Fruit fly (Drosophila melanogaster) whole organism, pupa: ENCODE data around the gene CG11841.
A peak's percentile ranks its signal among the peaks of the same experiment; 100 is the strongest.

Experiments used
- CG10348 ChIP-seq: fragments of 200-800 bp; sonication (Bioruptor generic); IDR thresholded peaks from 2 replicates; pipeline ENCODE4 v1.3.6; 2022; ENCODE audit warnings: missing biosample characterization, missing genetic modification characterization
- CG4496 ChIP-seq: fragments of 200-800 bp; sonication (Bioruptor generic); IDR thresholded peaks from 3 replicates; pipeline ENCODE4 v1.3.6; 2022; ENCODE audit warnings: missing biosample characterization, missing genetic modification characterization
- Snoo ChIP-seq: fragments of 200-800 bp; sonication (Bioruptor generic); optimal IDR thresholded peaks from 3 replicates; lab custom pipeline; 2017; ENCODE audit warnings: missing biosample characterization, mild to moderate bottlenecking, missing genetic modification characterization, inconsistent platforms

DNA sequence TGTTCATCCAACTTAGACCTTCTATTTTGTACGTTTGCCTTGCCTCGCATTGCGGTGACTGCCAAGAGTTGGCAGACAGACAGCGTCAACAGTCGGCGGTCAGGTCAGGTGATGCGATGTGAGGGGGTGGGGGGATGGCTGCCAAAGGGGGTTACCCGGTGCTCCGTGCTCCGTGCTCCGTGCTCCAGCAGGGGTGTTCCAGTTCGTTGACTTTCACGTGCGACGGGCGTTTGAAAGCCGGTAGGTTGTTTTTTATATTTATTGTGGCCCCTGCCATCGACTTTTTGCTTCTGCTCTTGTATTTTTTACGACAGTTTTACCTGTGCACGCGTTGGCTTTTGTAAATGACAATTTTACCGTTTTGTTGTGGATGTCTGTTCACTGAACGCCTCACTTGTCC, 31.2 kb downstream of the CG11841 start:
- TF ChIP-seq CG4496 (GFP tag; lab: Robert Waterston, UW) = peak; percentile 70; the same call in 2 of the 3 replicates
- TF ChIP-seq Snoo (tag; lab: Kevin White, UChicago) = no peak
- TF ChIP-seq CG10348 = no peak
